Worm (Caenorhabditis elegans): ENCODE measurements around the gene nhr-27.
A peak's percentile ranks its signal among the peaks of the same experiment; 100 is the strongest.

The nhr-27 gene

ce11 chrX:12759642-12760041, 48.5 kb downstream of the nhr-27 start (continued):
- no peak for TF ChIP-seq lsy-2 (tag; optimal IDR thresholded peaks at IDR 0.05)
- no peak for TF ChIP-seq daf-16 (GFP tag; optimal IDR thresholded peaks at IDR 0.05)
- TF ChIP-seq daf-16 (tag; optimal IDR thresholded peaks at IDR 0.05) = peak; percentile 49
- 0 out of 2 replicates have a peak, but pooled peaks have one; percentile 17 for TF ChIP-seq lin-1 (GFP tag; IDR thresholded peaks at IDR 0.05)
- TF ChIP-seq aha-1 (tag) = peak; percentile 69
- peak; percentile 71; the same call in 1 of the 2 replicates for TF ChIP-seq tra-1 (GFP tag; IDR thresholded peaks at IDR 0.05)
- TF ChIP-seq dve-1 (tag; optimal IDR thresholded peaks at IDR 0.05; ENCODE audit: insufficient read depth) = peak; percentile 88
- no peak for TF ChIP-seq dpl-1 (GFP tag; optimal IDR thresholded peaks at IDR 0.05)
- peak; percentile 1 for TF ChIP-seq nhr-10 (tag; optimal IDR thresholded peaks at IDR 0.05)
- no peak for TF ChIP-seq spr-3 (GFP tag; optimal IDR thresholded peaks at IDR 0.05)
- peak; percentile 27 for TF ChIP-seq mes-2 (tag; optimal IDR thresholded peaks at IDR 0.05; ENCODE audit: poor library complexity, severe bottlenecking)
- TF ChIP-seq mdt-29 (GFP tag; IDR thresholded peaks at IDR 0.05) = peak; percentile 77; the same call in 1 of the 2 replicates
- TF ChIP-seq fkh-10 (GFP tag; optimal IDR thresholded peaks at IDR 0.05) = no peak
- no peak for TF ChIP-seq R02D3.7 (tag; optimal IDR thresholded peaks at IDR 0.05)
- TF ChIP-seq lin-15B (tag; optimal IDR thresholded peaks at IDR 0.05) = no peak
- peak; percentile 88 for TF ChIP-seq nhr-77 (tag; optimal IDR thresholded peaks at IDR 0.05)
- no peak for TF ChIP-seq rbr-2 (tag; optimal IDR thresholded peaks at IDR 0.05)
- peak; percentile 68 for TF ChIP-seq cey-2 (tag; optimal IDR thresholded peaks at IDR 0.05; ENCODE audit: borderline replicate concordance, insufficient read depth)
- TF ChIP-seq php-3 (GFP tag; IDR thresholded peaks at IDR 0.05) = peak; percentile 84
- peak; percentile 64 for TF ChIP-seq mep-1 (tag; optimal IDR thresholded peaks at IDR 0.05)
- peak; percentile 91 for TF ChIP-seq hlh-11 (tag; optimal IDR thresholded peaks at IDR 0.05)
- TF ChIP-seq nhr-25 (tag; optimal IDR thresholded peaks at IDR 0.05; ENCODE audit: borderline replicate concordance, insufficient read depth) = peak; percentile 65
- no peak for TF ChIP-seq ZK546.5 (tag; optimal IDR thresholded peaks at IDR 0.05)
- TF ChIP-seq ceh-62 (tag; optimal IDR thresholded peaks at IDR 0.05) = no peak
- peak; percentile 31 for TF ChIP-seq nhr-6 (tag; optimal IDR thresholded peaks at IDR 0.05)
- peak; percentile 99 for TF ChIP-seq nhr-28 (tag; optimal IDR thresholded peaks at IDR 0.05)
- TF ChIP-seq mxl-3 (GFP tag; optimal IDR thresholded peaks at IDR 0.05) = peak; percentile 98
- TF ChIP-seq unc-62 (GFP tag; optimal IDR thresholded peaks at IDR 0.05 in 1 of 2) = peak in 1 of 2 experiments; percentile 96
- no peak for TF ChIP-seq unc-62 (tag; optimal IDR thresholded peaks at IDR 0.05)
- peak; percentile 53 for TF ChIP-seq gei-8 (GFP tag; optimal IDR thresholded peaks at IDR 0.05)
- no peak for TF ChIP-seq lin-29 (GFP tag; IDR thresholded peaks at IDR 0.05)
- 0 out of 2 replicates have a peak, but pooled peaks have one; percentile 30 for TF ChIP-seq ceh-20 (GFP tag; IDR thresholded peaks at IDR 0.05)
- peak; percentile 76; the same call in 1 of the 2 replicates for TF ChIP-seq nhr-41 (GFP tag; IDR thresholded peaks at IDR 0.05)
- 0 out of 4 replicates have a peak, but pooled peaks of 1 of the 2 experiments have one; percentile 21 for TF ChIP-seq madf-5 (GFP tag; IDR thresholded peaks at IDR 0.05)

- TF ChIP-seq tra-1 (GFP tag; IDR thresholded peaks at IDR 0.05) (no peak), lin-38 (GFP tag; IDR thresholded peaks at IDR 0.05) (no peak), F26F4.8 (GFP tag; conservative IDR thresholded peaks at IDR 0.05) (no peak), jun-1 (tag; optimal IDR thresholded peaks at IDR 0.05) (no peak), vab-7 (GFP tag; IDR thresholded peaks at IDR 0.05) (no peak), lir-3 (tag; optimal IDR thresholded peaks at IDR 0.05) (no peak), hlh-30 (tag; optimal IDR thresholded peaks at IDR 0.05; ENCODE audit: insufficient read depth) (peak; percentile 62), nhr-42 (GFP tag; IDR thresholded peaks at IDR 0.05) (no peak), nhr-28 (tag; optimal IDR thresholded peaks at IDR 0.05) (peak; percentile 28), T20F7.1 (GFP tag; optimal IDR thresholded peaks at IDR 0.05) (no peak), Y75B8A.6 (GFP tag; IDR thresholded peaks at IDR 0.05) (no peak), fkh-10 (GFP tag; optimal IDR thresholded peaks at IDR 0.05) (no peak), daf-16 (GFP tag; optimal IDR thresholded peaks at IDR 0.05) (no peak), daf-16 (tag; optimal IDR thresholded peaks at IDR 0.05) (peak; percentile 63), dmd-6 (GFP tag; IDR thresholded peaks at IDR 0.05) (peak; percentile 32), unc-62 (GFP tag; optimal IDR thresholded peaks at IDR 0.05 in 1 of 2) (no peak), unc-62 (tag; optimal IDR thresholded peaks at IDR 0.05) (no peak), pqm-1 (tag; optimal IDR thresholded peaks at IDR 0.05) (no peak), nhr-6 (tag; optimal IDR thresholded peaks at IDR 0.05) (no peak), dpl-1 (GFP tag; optimal IDR thresholded peaks at IDR 0.05) (no peak), zag-1 (tag; optimal IDR thresholded peaks at IDR 0.05) (no peak), zfp-2 (tag; optimal IDR thresholded peaks at IDR 0.05) (no peak), dve-1 (tag; optimal IDR thresholded peaks at IDR 0.05; ENCODE audit: insufficient read depth) (peak; percentile 54), arid-1 (GFP tag; conservative IDR thresholded peaks at IDR 0.05) (no peak), php-3 (GFP tag; IDR thresholded peaks at IDR 0.05) (peak; percentile 41; the same call in 1 of the 2 replicates)
Observed at ce11 chrX:12759010-12759409, 49.1 kb downstream of the nhr-27 start.
